Worm (Caenorhabditis elegans) whole organism, L1 larva: ENCODE measurements around the gene T10D4.1.

ENCODE experiments used
- C04F5.9 ChIP-seq: sonication (generic microtip); optimal IDR thresholded peaks from 2 replicates; lab custom pipeline; 2016; ENCODE audit warnings: missing genetic modification characterization, missing compliant biosample characterization
- F16B12.6 ChIP-seq: fragments of 150-350 bp; optimal IDR thresholded peaks from 2 replicates; lab custom pipeline; 2014; ENCODE audit warnings: missing biosample characterization, missing genetic modification characterization
- Y116A8C.19 ChIP-seq: sonication (generic microtip); optimal IDR thresholded peaks from 2 replicates; lab custom pipeline; 2016; ENCODE audit warnings: missing compliant biosample characterization, missing genetic modification characterization, borderline replicate concordance
- ceh-63 ChIP-seq: fragments of 200-800 bp; sonication (Bioruptor generic); optimal IDR thresholded peaks from 2 replicates; lab custom pipeline; 2018; ENCODE audit warnings: mild to moderate bottlenecking, missing genetic modification characterization, missing compliant biosample characterization
- ceh-8 ChIP-seq: fragments of 200-800 bp; sonication (Bioruptor generic); optimal IDR thresholded peaks from 2 replicates; lab custom pipeline; 2018; ENCODE audit warnings: mild to moderate bottlenecking, missing genetic modification characterization, moderate library complexity, missing compliant biosample characterization
- ceh-90 ChIP-seq: sonication (generic microtip); optimal IDR thresholded peaks from 2 replicates; lab custom pipeline; 2016; ENCODE audit warnings: missing genetic modification characterization, missing compliant biosample characterization
- ces-1 ChIP-seq: fragments of 150-350 bp; optimal IDR thresholded peaks from 2 replicates; lab custom pipeline; 2014; ENCODE audit warnings: missing biosample characterization, missing genetic modification reagents, missing genetic modification characterization
- dpl-1 ChIP-seq, 3 experiments: fragments of 150-350 bp in 2 of 3; sonication (generic microtip) in 1 of 3; optimal IDR thresholded peaks; 2 replicates each; lab custom pipeline; 2014 to 2017; ENCODE audit warnings: missing biosample characterization in 3 of 3, missing genetic modification characterization in 3 of 3, missing genetic modification reagents in 3 of 3
- dsc-1 ChIP-seq: sonication (generic microtip); optimal IDR thresholded peaks from 2 replicates; lab custom pipeline; 2016; ENCODE audit warnings: mild to moderate bottlenecking, missing genetic modification characterization, missing compliant biosample characterization
- efl-1 ChIP-seq, 4 experiments: fragments of 150-350 bp; optimal IDR thresholded peaks in 3 of 4; peaks in 1 of 4; 1 replicate in 1 of 4; 2 replicates in 3 of 4; lab custom pipeline; 2014; ENCODE audit warnings: missing biosample characterization in 2 of 4, missing genetic modification characterization in 2 of 4, missing genetic modification reagents in 2 of 4
- efl-3 ChIP-seq: fragments of 200-800 bp; sonication (Bioruptor generic); optimal IDR thresholded peaks from 2 replicates; lab custom pipeline; 2018; ENCODE audit warnings: mild to moderate bottlenecking, missing genetic modification characterization, missing compliant biosample characterization
- ets-5 ChIP-seq: fragments of 200-800 bp; sonication (Bioruptor generic); IDR thresholded peaks from 2 replicates; pipeline ENCODE4 v1.3.6; 2022; ENCODE audit warnings: missing genetic modification characterization, missing compliant biosample characterization
- fkh-8 ChIP-seq: sonication (generic microtip); optimal IDR thresholded peaks from 2 replicates; lab custom pipeline; 2016; ENCODE audit warnings: mild to moderate bottlenecking, missing genetic modification characterization, missing compliant biosample characterization
- grh-1 ChIP-seq: fragments of 200-800 bp; sonication (Bioruptor generic); IDR thresholded peaks from 2 replicates; pipeline ENCODE4 v1.3.6; 2022; ENCODE audit warnings: missing genetic modification reagents, missing genetic modification characterization, missing compliant biosample characterization
- hlh-17 ChIP-seq: fragments of 200-800 bp; sonication (Bioruptor generic); optimal IDR thresholded peaks from 2 replicates; lab custom pipeline; 2018; ENCODE audit warnings: missing genetic modification characterization, mild to moderate bottlenecking, missing compliant biosample characterization, moderate library complexity, borderline replicate concordance
- hlh-4 ChIP-seq: sonication (generic microtip); optimal IDR thresholded peaks from 2 replicates; lab custom pipeline; 2016; ENCODE audit warnings: mild to moderate bottlenecking, missing genetic modification characterization, missing compliant biosample characterization
- hpl-2 ChIP-seq: fragments of 150-350 bp; optimal IDR thresholded peaks from 2 replicates; lab custom pipeline; 2014; ENCODE audit warnings: missing biosample characterization, missing genetic modification reagents, missing genetic modification characterization
- isw-1 ChIP-seq: fragments of 200-800 bp; sonication (Bioruptor generic); IDR thresholded peaks from 2 replicates; pipeline ENCODE4 v1.3.6; 2022; ENCODE audit warnings: missing genetic modification characterization, missing compliant biosample characterization
- lin-14 ChIP-seq: fragments of 200-800 bp; sonication (Bioruptor generic); optimal IDR thresholded peaks from 2 replicates; lab custom pipeline; 2018; ENCODE audit warnings: mild to moderate bottlenecking, missing genetic modification characterization, moderate library complexity, missing compliant biosample characterization
- lir-3 ChIP-seq: sonication (generic microtip); optimal IDR thresholded peaks from 2 replicates; lab custom pipeline; 2016; ENCODE audit warnings: mild to moderate bottlenecking, missing genetic modification characterization, moderate library complexity, missing compliant biosample characterization; ENCODE audit not compliant: poor library complexity
- mep-1 ChIP-seq: fragments of 150-350 bp; optimal IDR thresholded peaks from 2 replicates; lab custom pipeline; 2014; ENCODE audit warnings: missing biosample characterization, missing genetic modification characterization
- nhr-11 ChIP-seq: fragments of 150-350 bp; optimal IDR thresholded peaks from 2 replicates; lab custom pipeline; 2014; ENCODE audit warnings: missing biosample characterization, missing genetic modification characterization
- nhr-12 ChIP-seq: sonication (generic microtip); optimal IDR thresholded peaks from 2 replicates; lab custom pipeline; 2017; ENCODE audit warnings: missing biosample characterization, missing genetic modification characterization
- nhr-28 ChIP-seq: fragments of 150-350 bp; optimal IDR thresholded peaks from 2 replicates; lab custom pipeline; 2014; ENCODE audit warnings: missing biosample characterization, missing genetic modification characterization
- nhr-85 ChIP-seq: sonication (generic microtip); peaks from one replicate; lab custom pipeline; 2016; ENCODE audit warnings: missing genetic modification characterization, inconsistent platforms, missing compliant biosample characterization
- nhr-90 ChIP-seq: sonication (generic microtip); optimal IDR thresholded peaks from 2 replicates; lab custom pipeline; 2016; ENCODE audit warnings: mild to moderate bottlenecking, missing genetic modification characterization, missing compliant biosample characterization; ENCODE audit not compliant: poor library complexity
- pax-3 ChIP-seq: fragments of 200-800 bp; sonication (Bioruptor generic); optimal IDR thresholded peaks from 2 replicates; lab custom pipeline; 2018; ENCODE audit warnings: mild to moderate bottlenecking, missing genetic modification characterization, moderate library complexity, missing compliant biosample characterization
- snpc-4 ChIP-seq: fragments of 150-350 bp; optimal IDR thresholded peaks from 2 replicates; lab custom pipeline; 2014; ENCODE audit warnings: missing biosample characterization, missing genetic modification characterization
- tbx-2 ChIP-seq: sonication (generic microtip); optimal IDR thresholded peaks from 2 replicates; lab custom pipeline; 2016; ENCODE audit warnings: missing genetic modification characterization, missing compliant biosample characterization
- tlp-1 ChIP-seq: fragments of 150-350 bp; optimal IDR thresholded peaks from 2 replicates; lab custom pipeline; 2014; ENCODE audit warnings: missing biosample characterization, missing genetic modification characterization
- unc-86 ChIP-seq: sonication (generic microtip); optimal IDR thresholded peaks from 2 replicates; lab custom pipeline; 2016; ENCODE audit warnings: missing genetic modification characterization, missing compliant biosample characterization
- unc-98 ChIP-seq: fragments of 200-800 bp; sonication (Bioruptor generic); IDR thresholded peaks from 2 replicates; pipeline ENCODE4 v1.3.6; 2022; ENCODE audit warnings: missing genetic modification characterization, missing compliant biosample characterization
- ztf-11 ChIP-seq, 2 experiments: sonication (generic microtip); optimal IDR thresholded peaks; 2 replicates each; lab custom pipeline; 2016 to 2017; ENCODE audit warnings: missing genetic modification characterization in 2 of 2, missing biosample characterization in 1 of 2, missing compliant biosample characterization in 1 of 2

The T10D4.1 gene

ce11 chrII:3110099-3110498 is 39.8 kb upstream of the T10D4.1 start:
- no peak for TF ChIP-seq efl-3 (GFP tag; lab: Kevin White, UChicago)
- TF ChIP-seq tlp-1 (tag; lab: Kevin White, UChicago), result no peak
- no peak for TF ChIP-seq tbx-2 (tag; lab: Kevin White, UChicago)
- TF ChIP-seq grh-1 (GFP tag; lab: Robert Waterston, UW), result no peak
- TF ChIP-seq ztf-11 (tag; optimal IDR thresholded peaks at IDR 0.05; lab: Kevin White, UChicago), result no peak
- TF ChIP-seq nhr-90 (tag; lab: Kevin White, UChicago), result no peak
- TF ChIP-seq ceh-63 (GFP tag; lab: Kevin White, UChicago), result no peak
- TF ChIP-seq mep-1 (tag; lab: Kevin White, UChicago), result no peak
- no peak for TF ChIP-seq nhr-28
- TF ChIP-seq unc-98, result no peak
- no peak for TF ChIP-seq nhr-11 (tag; lab: Kevin White, UChicago)
- TF ChIP-seq C04F5.9 (tag; lab: Kevin White, UChicago), result no peak
- no peak for TF ChIP-seq pax-3 (tag; lab: Kevin White, UChicago)
- TF ChIP-seq ets-5, result no peak
- TF ChIP-seq ces-1 (GFP tag; lab: Kevin White, UChicago), result no peak
- TF ChIP-seq nhr-85 (tag; lab: Kevin White, UChicago), result no peak
- TF ChIP-seq lir-3 (tag; lab: Kevin White, UChicago), result no peak
- TF ChIP-seq Y116A8C.19 (tag; lab: Kevin White, UChicago), result no peak
- no peak for TF ChIP-seq hlh-17 (GFP tag; lab: Kevin White, UChicago)
- no peak for TF ChIP-seq dpl-1 (GFP tag; optimal IDR thresholded peaks at IDR 0.05; lab: Kevin White, UChicago)

DNA sequence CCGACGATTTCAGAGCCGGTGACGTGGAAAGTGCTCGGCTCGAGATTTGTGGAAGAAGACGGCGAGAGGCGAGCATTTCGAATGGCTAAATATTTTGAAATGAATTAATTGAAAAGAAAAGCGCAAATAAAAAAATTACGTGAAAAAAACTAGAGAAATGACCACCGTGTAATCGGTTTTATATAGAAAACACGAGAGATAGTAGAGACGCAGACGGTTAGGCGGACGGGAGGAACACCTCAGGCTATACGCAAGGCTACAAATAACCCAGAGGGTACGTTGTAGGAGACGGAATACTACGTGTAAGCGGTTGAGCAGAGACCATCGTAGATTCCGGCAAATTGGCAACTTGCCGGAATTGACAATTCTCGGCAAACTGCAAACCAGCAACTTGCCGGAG is 38.8 kb upstream of the T10D4.1 start, which contains the start of gene Y25C1A.13:
Gene Y25C1A.13 (minus strand): TSS at position 101 of the 400 bp plus-strand sequence.
- no peak for TF ChIP-seq grh-1 (GFP tag; lab: Robert Waterston, UW)
- peak; percentile 40 for TF ChIP-seq lin-14

DNA sequence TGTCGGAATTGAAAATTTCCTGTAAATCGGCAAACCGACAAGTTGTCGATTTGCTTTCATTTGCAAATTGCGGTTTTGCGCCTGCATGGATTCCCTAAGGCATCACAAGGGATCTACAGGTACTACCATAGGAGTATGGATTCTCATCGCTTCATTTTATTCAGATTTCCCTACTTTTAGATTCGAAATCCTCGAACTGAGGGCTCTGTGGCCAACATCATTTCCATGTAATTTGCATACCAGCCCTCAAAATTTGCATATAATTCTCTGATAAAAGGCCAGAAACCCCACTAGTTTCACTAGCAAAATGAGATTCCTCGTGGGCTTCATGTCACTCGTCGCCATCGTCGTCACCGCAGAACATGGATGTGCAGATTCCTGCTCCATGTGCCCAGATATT is 37.6 kb upstream of the T10D4.1 start, which contains the start of gene Y25C1A.2:
Gene Y25C1A.2 (plus strand): TSS at position 301 of the 400 bp plus-strand sequence.
- TF ChIP-seq nhr-12 (tag; lab: Kevin White, UChicago), result no peak
- no peak for TF ChIP-seq isw-1 (GFP tag; lab: Robert Waterston, UW)
- no peak for TF ChIP-seq ceh-8 (GFP tag; lab: Kevin White, UChicago)
- TF ChIP-seq, all 84 proteins: peak for 0

ce11 chrII:3113289-3113688 is 36.7 kb upstream of the T10D4.1 start:
- TF ChIP-seq snpc-4 (tag; lab: Kevin White, UChicago) (peak; percentile 45), hlh-4 (tag; lab: Kevin White, UChicago) (no peak)
- TF ChIP-seq, all 84 proteins: peak for 1

- TF ChIP-seq efl-1 (optimal IDR thresholded peaks at IDR 0.05; lab: Kevin White, UChicago) (no peak), efl-1 (GFP tag; optimal IDR thresholded peaks at IDR 0.05 in 1 of 2; lab: Kevin White, UChicago) (no peak), unc-86 (tag; lab: Kevin White, UChicago) (no peak), dsc-1 (tag; lab: Kevin White, UChicago) (no peak), F16B12.6 (tag; lab: Kevin White, UChicago) (no peak), hpl-2 (no peak), fkh-8 (tag; lab: Kevin White, UChicago) (no peak), ceh-90 (tag; lab: Kevin White, UChicago) (no peak)
Observed at ce11 chrII:3113934-3114333, 36.0 kb upstream of the T10D4.1 start, which contains the start of gene clec-123. Gene clec-123 (plus strand): TSS chrII:3114234.
